Worm (Caenorhabditis elegans): ENCODE data around the gene T08G5.2.

The T08G5.2 gene

DNA sequence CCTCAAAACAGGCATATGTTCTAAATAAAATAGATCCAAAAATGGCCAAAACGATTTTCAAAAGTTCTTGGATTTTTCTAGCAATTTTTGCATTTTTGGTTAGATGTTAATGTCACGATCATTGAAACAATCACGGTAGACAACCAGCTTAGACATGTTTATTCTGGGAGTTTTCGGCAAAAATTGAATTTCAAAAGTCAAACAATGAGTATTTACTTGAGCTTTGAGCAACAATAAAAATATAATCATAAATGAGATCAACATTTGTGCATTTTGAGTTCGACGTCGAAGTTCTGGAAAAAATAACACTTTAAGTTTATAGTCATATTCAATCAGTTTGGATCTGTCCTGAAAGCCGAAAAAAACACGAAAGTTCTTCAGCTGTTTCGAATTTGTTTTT lies at the start of gene T08G5.2:
Gene T08G5.2 (minus strand): TSS at position 101 of the 400 bp plus-strand sequence.
- TF ChIP-seq C04F5.9 (tag; optimal IDR thresholded peaks at IDR 0.05) (no peak), pag-3 (tag; optimal IDR thresholded peaks at IDR 0.05; ENCODE audit: borderline replicate concordance, insufficient read depth) (no peak), lin-13 (GFP tag; optimal IDR thresholded peaks at IDR 0.05) (no peak), nhr-47 (tag; optimal IDR thresholded peaks at IDR 0.05) (no peak), nhr-11 (tag; optimal IDR thresholded peaks at IDR 0.05) (no peak), isw-1 (GFP tag; IDR thresholded peaks at IDR 0.05) (no peak), ceh-8 (GFP tag; optimal IDR thresholded peaks at IDR 0.05) (no peak), fkh-10 (GFP tag; optimal IDR thresholded peaks at IDR 0.05) (no peak), nhr-85 (tag) (no peak)

DNA sequence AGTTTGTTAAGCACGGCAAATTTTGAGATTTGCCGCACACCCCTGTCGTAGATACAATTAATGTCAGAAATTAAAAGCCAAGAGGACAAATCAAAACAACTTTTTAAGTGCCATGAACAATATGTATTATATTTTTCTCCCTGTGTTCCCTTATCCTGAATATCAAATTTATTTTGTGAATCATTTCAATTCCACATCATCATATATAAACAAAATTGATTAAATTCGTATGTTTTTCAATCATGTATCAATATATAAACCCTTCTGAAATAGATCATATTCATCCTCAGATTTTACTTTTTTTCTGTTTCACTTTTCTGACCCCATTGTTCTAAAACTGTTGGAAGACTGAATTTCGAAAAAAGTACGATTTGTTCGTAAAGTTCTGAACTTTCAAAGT lies 48.1 kb upstream of the T08G5.2 start, which contains the start of gene D1086.11:
Gene D1086.11 (plus strand): TSS at position 301 of the 400 bp plus-strand sequence.
- TF ChIP-seq zag-1 (tag; optimal IDR thresholded peaks at IDR 0.05) (no peak), dsc-1 (tag; optimal IDR thresholded peaks at IDR 0.05) (no peak), aha-1 (tag; optimal IDR thresholded peaks at IDR 0.05) (no peak), unc-86 (tag; optimal IDR thresholded peaks at IDR 0.05) (no peak)

DNA sequence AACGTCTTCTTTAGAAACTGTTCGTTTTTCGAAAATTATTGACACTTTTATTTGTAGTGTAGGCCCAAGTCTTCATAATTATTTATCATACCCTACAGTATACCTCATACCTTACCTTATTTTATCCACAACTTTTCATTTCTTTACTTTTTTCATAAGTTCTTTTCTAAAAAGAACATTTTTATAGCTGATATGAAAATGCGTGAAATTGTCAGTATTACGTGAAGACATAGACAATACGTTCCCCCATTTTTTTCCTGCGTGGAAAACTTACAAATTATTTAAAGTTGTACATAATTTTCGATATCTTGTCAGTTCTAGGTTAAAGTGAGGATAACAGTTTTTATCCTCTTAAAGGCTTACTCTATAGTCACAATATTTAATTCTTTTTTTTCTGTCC lies 43.8 kb upstream of the T08G5.2 start:
- TF ChIP-seq vab-15 (tag; optimal IDR thresholded peaks at IDR 0.05) (no peak), snu-23 (GFP tag; optimal IDR thresholded peaks at IDR 0.05) (no peak), blmp-1 (tag; optimal IDR thresholded peaks at IDR 0.05) (no peak), Y116A8C.19 (tag; optimal IDR thresholded peaks at IDR 0.05; ENCODE audit: borderline replicate concordance) (no peak), hlh-4 (tag; optimal IDR thresholded peaks at IDR 0.05) (no peak), unc-130 (tag; optimal IDR thresholded peaks at IDR 0.05) (no peak), nhr-77 (tag; optimal IDR thresholded peaks at IDR 0.05) (no peak), nhr-84 (tag; optimal IDR thresholded peaks at IDR 0.05) (no peak), dsc-1 (tag; optimal IDR thresholded peaks at IDR 0.05) (no peak), tlp-1 (tag; optimal IDR thresholded peaks at IDR 0.05) (no peak), hlh-17 (GFP tag; optimal IDR thresholded peaks at IDR 0.05; ENCODE audit: borderline replicate concordance) (no peak), nhr-11 (tag; optimal IDR thresholded peaks at IDR 0.05) (no peak)

DNA sequence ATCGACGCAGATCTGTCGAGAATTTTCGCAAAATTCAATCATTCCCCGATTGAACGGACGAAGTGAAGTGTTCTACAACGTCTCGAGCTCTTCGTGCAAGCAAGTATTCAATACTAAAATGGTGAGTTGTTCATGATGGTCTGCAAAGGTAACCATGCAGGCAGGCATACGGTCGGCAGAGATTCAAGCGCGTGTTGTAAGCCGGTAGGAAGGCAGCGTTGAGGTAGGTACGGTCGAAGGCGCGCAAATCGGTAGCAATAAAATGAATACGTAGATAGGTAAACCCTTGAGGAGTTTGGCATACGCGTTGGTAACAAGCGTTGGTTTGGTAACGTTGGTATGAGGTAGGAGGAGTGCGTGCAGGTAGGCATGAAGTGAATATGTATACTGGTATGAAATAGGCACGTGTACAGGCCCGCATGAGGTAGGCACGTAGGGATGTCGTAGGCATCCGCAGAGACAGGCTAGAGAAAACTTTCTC lies 41.8 kb upstream of the T08G5.2 start, which contains the start of gene D1086.17:
Gene D1086.17 (plus strand): TSS at position 51 of the 481 bp plus-strand sequence.
- no peak for TF ChIP-seq rnt-1 (tag; optimal IDR thresholded peaks at IDR 0.05)
- no peak for TF ChIP-seq elt-2 (tag; optimal IDR thresholded peaks at IDR 0.05)
- no peak for TF ChIP-seq pag-3 (tag; optimal IDR thresholded peaks at IDR 0.05; ENCODE audit: borderline replicate concordance, insufficient read depth)
- TF ChIP-seq hlh-4 (tag; optimal IDR thresholded peaks at IDR 0.05) = no peak
- TF ChIP-seq snpc-4 (tag; optimal IDR thresholded peaks at IDR 0.05) = no peak
- TF ChIP-seq nhr-47 (tag; optimal IDR thresholded peaks at IDR 0.05) = no peak
- TF ChIP-seq unc-86 (tag; optimal IDR thresholded peaks at IDR 0.05) = no peak
- TF ChIP-seq vab-15 (tag; optimal IDR thresholded peaks at IDR 0.05) = no peak
- no peak for TF ChIP-seq jun-1 (tag; optimal IDR thresholded peaks at IDR 0.05)

DNA sequence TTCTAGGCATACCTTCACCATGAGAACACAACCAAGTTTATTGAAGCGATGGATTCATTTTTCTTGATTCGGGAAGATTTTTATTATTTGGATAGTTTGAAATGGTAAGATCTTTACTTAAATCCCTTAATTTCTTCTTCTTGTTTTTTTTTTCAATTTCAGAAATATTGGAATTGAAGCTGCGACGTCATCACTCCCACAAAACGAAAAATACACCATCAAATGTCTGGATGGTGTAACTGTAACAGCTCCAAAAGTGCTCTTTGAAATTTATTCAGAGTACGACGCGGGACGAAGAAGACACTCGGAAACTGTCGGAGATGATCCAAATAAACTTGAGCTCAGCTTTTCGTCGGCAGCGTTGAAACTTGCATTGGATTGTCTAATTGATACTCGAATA lies 38.3 kb upstream of the T08G5.2 start, which contains the start of gene D1086.21:
Gene D1086.21 (plus strand): TSS at position 301 of the 400 bp plus-strand sequence.
- TF ChIP-seq nhr-90 (tag; optimal IDR thresholded peaks at IDR 0.05; ENCODE audit: poor library complexity) (no peak), nhr-12 (tag; optimal IDR thresholded peaks at IDR 0.05) (no peak), aly-2 (tag; optimal IDR thresholded peaks at IDR 0.05) (no peak), lin-14 (GFP tag; optimal IDR thresholded peaks at IDR 0.05) (no peak), mab-9 (GFP tag; IDR thresholded peaks at IDR 0.05) (no peak), isw-1 (GFP tag; IDR thresholded peaks at IDR 0.05) (no peak), vab-15 (tag; optimal IDR thresholded peaks at IDR 0.05) (no peak), unc-62 (GFP tag; optimal IDR thresholded peaks at IDR 0.05) (no peak)

Data from whole organism, L1 larva.